Worm (Caenorhabditis elegans): ENCODE measurements around the gene tyra-3.

tyra-3 gene

ce11 chrX:4969228-4969627, 21.4 kb downstream of the tyra-3 start, which contains the start of gene M03F4.6 (continued):
- TF ChIP-seq mep-1 (tag; optimal IDR thresholded peaks at IDR 0.05) (peak; percentile 52), ets-5 (GFP tag; IDR thresholded peaks at IDR 0.05) (no peak), C16A3.4 (tag; optimal IDR thresholded peaks at IDR 0.05) (no peak), pqm-1 (tag; optimal IDR thresholded peaks at IDR 0.05) (no peak)

- TF ChIP-seq nhr-20 (tag; optimal IDR thresholded peaks at IDR 0.05) (no peak), blmp-1 (tag; optimal IDR thresholded peaks at IDR 0.05) (no peak), ama-1 (optimal IDR thresholded peaks at IDR 0.05) (no peak), mep-1 (tag; optimal IDR thresholded peaks at IDR 0.05) (no peak), lin-13 (GFP tag; optimal IDR thresholded peaks at IDR 0.05) (no peak), nhr-12 (tag; optimal IDR thresholded peaks at IDR 0.05) (no peak), nhr-77 (tag; optimal IDR thresholded peaks at IDR 0.05) (no peak), ztf-4 (tag; optimal IDR thresholded peaks at IDR 0.05) (no peak), elt-2 (tag; optimal IDR thresholded peaks at IDR 0.05) (no peak), aha-1 (tag; optimal IDR thresholded peaks at IDR 0.05) (no peak), tbx-2 (tag; optimal IDR thresholded peaks at IDR 0.05) (no peak), nhr-28 (tag; optimal IDR thresholded peaks at IDR 0.05) (no peak)
Observed at ce11 chrX:4970863-4971345, 23.1 kb downstream of the tyra-3 start, which contains the start of gene calu-1. TSS of gene calu-1 (minus strand) at chrX:4970913.

ce11 chrX:4971427-4971826, 23.6 kb downstream of the tyra-3 start:
- TF ChIP-seq nhr-71 (tag; optimal IDR thresholded peaks at IDR 0.05) (peak; percentile 80), lin-35 (GFP tag; optimal IDR thresholded peaks at IDR 0.05) (peak; percentile 25 to 52), ceh-82 (tag; optimal IDR thresholded peaks at IDR 0.05) (peak in 1 of 3 experiments; percentile 46), mef-2 (tag; optimal IDR thresholded peaks at IDR 0.05) (peak; percentile 20), egl-27 (tag; optimal IDR thresholded peaks at IDR 0.05) (peak in 1 of 2 experiments; percentile 16), fkh-4 (tag; optimal IDR thresholded peaks at IDR 0.05; ENCODE audit: borderline replicate concordance) (no peak), irx-1 (tag; optimal IDR thresholded peaks at IDR 0.05) (peak; percentile 20), unc-130 (tag; optimal IDR thresholded peaks at IDR 0.05) (peak; percentile 57), aha-1 (tag; optimal IDR thresholded peaks at IDR 0.05) (no peak), lsy-2 (tag; optimal IDR thresholded peaks at IDR 0.05) (peak; percentile 54), nhr-77 (tag; optimal IDR thresholded peaks at IDR 0.05) (peak; percentile 28), egl-13 (tag; optimal IDR thresholded peaks at IDR 0.05) (no peak), C34B4.2 (tag; optimal IDR thresholded peaks at IDR 0.05) (no peak), blmp-1 (tag; optimal IDR thresholded peaks at IDR 0.05) (peak; percentile 8), pax-3 (tag; optimal IDR thresholded peaks at IDR 0.05) (no peak), lir-3 (tag; optimal IDR thresholded peaks at IDR 0.05; ENCODE audit: poor library complexity) (peak; percentile 37), xbp-1 (tag; optimal IDR thresholded peaks at IDR 0.05) (peak; percentile 80), dsc-1 (tag; optimal IDR thresholded peaks at IDR 0.05) (peak; percentile 34), pqm-1 (tag; optimal IDR thresholded peaks at IDR 0.05) (no peak), nhr-76 (tag; optimal IDR thresholded peaks at IDR 0.05) (no peak), ceh-88 (GFP tag; IDR thresholded peaks at IDR 0.05) (no peak), nhr-90 (tag; optimal IDR thresholded peaks at IDR 0.05; ENCODE audit: poor library complexity) (peak; percentile 24), nhr-237 (tag; optimal IDR thresholded peaks at IDR 0.05) (no peak), elt-3 (tag; optimal IDR thresholded peaks at IDR 0.05) (peak in 2 of 6 experiments; percentile 2 to 20), efl-1 (optimal IDR thresholded peaks at IDR 0.05) (peak; percentile 26 to 40), efl-1 (GFP tag; optimal IDR thresholded peaks at IDR 0.05 in 1 of 2) (peak in 1 of 2 experiments; percentile 76), unc-62 (GFP tag; optimal IDR thresholded peaks at IDR 0.05) (no peak), C16A3.4 (tag; optimal IDR thresholded peaks at IDR 0.05) (no peak), mdl-1 (tag; optimal IDR thresholded peaks at IDR 0.05) (peak in 1 of 2 experiments; percentile 72), nhr-19 (GFP tag; conservative IDR thresholded peaks at IDR 0.05) (peak; percentile 51), nhr-20 (tag; optimal IDR thresholded peaks at IDR 0.05) (peak; percentile 67), mep-1 (tag; optimal IDR thresholded peaks at IDR 0.05) (no peak), nhr-47 (tag; optimal IDR thresholded peaks at IDR 0.05) (peak; percentile 40), snu-23 (GFP tag; optimal IDR thresholded peaks at IDR 0.05) (peak; percentile 78), fkh-10 (GFP tag; optimal IDR thresholded peaks at IDR 0.05) (no peak), hpl-2 (GFP tag; optimal IDR thresholded peaks at IDR 0.05) (no peak), swsn-7 (tag; optimal IDR thresholded peaks at IDR 0.05) (peak; percentile 50), ztf-4 (tag; optimal IDR thresholded peaks at IDR 0.05) (peak; percentile 18), rnt-1 (tag; optimal IDR thresholded peaks at IDR 0.05) (peak; percentile 74), ama-1 (optimal IDR thresholded peaks at IDR 0.05) (no peak), nhr-85 (tag) (peak; percentile 26), lin-14 (GFP tag; optimal IDR thresholded peaks at IDR 0.05) (peak; percentile 91)
